Worm (Caenorhabditis elegans) whole organism, L4/young adult: ENCODE measurements around the gene C09H10.9.

Source experiments
- W03F9.2 ChIP-seq: fragments of 150-350 bp; optimal IDR thresholded peaks from 2 replicates; lab custom pipeline; 2014; ENCODE audit warnings: missing biosample characterization, missing genetic modification characterization
- dao-5 ChIP-seq: sonication (generic microtip); optimal IDR thresholded peaks from 2 replicates; lab custom pipeline; 2016; ENCODE audit warnings: missing genotype, missing genetic modification characterization, moderate library complexity, missing compliant biosample characterization
- him-1 ChIP-seq: sonication (generic microtip); optimal IDR thresholded peaks from 2 replicates; lab custom pipeline; 2016; ENCODE audit warnings: missing genotype, missing genetic modification reagents, missing genetic modification characterization, missing compliant biosample characterization

C09H10.9 gene

DNA sequence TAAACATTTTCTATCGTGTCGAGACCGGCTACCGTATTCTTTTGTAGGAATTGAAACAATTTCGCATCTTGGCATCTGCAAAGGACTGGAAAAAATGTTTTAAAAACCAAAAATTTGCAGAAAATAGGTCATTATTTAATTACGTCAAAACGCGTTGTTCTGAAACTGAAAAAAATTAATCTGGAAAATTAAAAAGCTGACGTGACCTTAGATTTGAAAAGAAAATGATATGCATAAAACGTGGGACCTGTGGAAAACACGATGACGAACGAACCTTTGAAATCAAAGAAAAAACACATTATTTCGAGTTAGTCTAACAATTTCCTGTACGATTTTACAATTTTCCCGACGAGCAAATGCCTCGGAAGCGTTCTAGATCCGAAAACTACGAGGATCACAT lies at the start of gene C09H10.9:
C09H10.9 (plus strand) TSS at position 301 of the 400 bp plus-strand sequence.
- no peak for TF ChIP-seq dao-5 (tag; lab: Kevin White, UChicago)
- no peak for TF ChIP-seq him-1 (tag; lab: Kevin White, UChicago)
- TF ChIP-seq W03F9.2 = no peak

ce11 chrII:11055223-11055622 lies 49.0 kb upstream of the C09H10.9 start, which contains the start of gene F45E10.2:
Gene F45E10.2, minus strand, starts transcription at chrII:11055323.
- no peak for TF ChIP-seq dao-5 (tag; lab: Kevin White, UChicago)
- TF ChIP-seq W03F9.2 = no peak
- no peak for TF ChIP-seq him-1 (tag; lab: Kevin White, UChicago)

DNA sequence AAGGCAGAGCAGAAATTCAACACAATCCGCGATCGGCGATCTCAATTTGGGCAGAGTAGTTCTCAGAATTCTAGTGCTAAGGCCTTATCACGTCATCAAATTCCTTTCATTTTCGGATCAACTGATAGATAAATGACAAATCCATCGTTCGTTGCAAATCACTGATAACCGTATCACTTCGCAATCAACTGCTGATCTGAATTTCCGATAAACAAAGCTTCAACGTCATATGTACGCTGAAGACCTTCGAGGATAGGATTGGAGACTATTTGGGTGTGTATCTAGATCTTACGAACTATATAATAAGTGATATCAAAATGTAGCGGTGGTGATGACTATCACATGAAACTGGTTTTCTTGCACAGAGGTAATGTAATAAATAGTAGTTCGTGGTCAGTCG lies 47.0 kb upstream of the C09H10.9 start:
- TF ChIP-seq him-1 (tag; lab: Kevin White, UChicago) = no peak
- TF ChIP-seq dao-5 (tag; lab: Kevin White, UChicago) = no peak
- TF ChIP-seq W03F9.2 = no peak

DNA sequence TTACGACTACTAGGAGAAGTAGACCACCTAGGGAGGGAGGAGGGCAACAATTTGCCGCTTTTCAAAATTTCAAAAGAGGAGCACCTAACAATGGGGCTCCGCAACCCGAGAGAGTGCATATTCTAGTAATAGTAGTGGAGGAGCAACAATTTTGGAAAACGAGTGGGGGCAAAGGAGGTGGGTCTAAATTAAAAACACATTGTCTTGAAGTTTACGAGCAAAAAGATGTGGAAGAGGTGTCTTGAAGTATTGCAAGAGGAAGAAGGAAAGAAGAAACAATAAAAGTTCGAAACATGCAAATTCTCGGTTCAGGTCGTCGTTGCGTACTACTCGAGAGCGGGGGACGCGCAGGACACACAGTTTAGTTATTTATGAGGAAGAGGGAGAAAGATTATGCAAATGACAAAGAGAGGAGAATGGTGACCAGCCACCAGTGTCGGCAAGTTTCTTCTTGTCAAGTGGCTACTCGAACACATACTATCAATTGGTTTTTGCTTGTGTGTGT lies 40.0 kb upstream of the C09H10.9 start:
- TF ChIP-seq dao-5 (tag; lab: Kevin White, UChicago) (no peak), W03F9.2 (no peak), him-1 (tag; lab: Kevin White, UChicago) (no peak)

DNA sequence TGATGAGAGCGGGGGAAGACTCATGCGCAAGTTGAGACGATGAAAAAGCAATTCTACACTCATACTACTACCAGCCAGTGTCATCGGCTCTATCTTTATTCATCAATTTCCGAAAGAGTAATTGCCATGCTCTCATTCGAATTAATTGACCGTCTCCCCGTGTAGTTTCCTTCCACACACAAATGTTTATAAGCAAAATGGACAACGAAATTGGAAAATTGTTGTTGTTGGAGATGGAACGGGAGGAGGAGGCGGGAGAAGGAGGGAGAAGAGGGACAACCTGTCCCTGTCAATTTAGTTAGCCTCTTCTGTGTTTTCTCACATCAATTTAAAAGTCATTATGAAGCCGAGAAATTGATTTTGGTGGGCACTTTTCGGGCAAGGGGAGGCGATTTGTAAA lies 31.7 kb upstream of the C09H10.9 start:
- TF ChIP-seq W03F9.2 (no peak), him-1 (tag; lab: Kevin White, UChicago) (no peak), dao-5 (tag; lab: Kevin White, UChicago) (no peak)

DNA sequence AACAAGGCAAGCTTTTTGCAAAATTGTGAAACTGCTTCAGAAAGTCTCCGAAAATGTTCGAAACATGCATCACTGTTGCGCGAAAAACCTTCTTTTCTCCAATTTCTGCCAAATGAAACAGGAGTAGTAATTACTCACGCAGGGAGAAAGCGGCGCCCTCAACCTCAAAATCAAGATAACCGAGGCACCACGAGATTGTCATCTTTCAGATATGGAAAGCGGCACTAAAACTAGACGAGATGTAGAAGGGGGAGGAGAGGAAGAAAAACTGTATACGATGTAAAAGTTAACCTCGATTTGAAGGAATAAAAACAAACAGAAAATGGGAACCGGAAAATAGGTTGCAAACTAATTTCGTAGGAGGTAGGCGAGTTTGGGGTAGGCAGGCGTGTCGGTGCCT lies 27.7 kb upstream of the C09H10.9 start:
- TF ChIP-seq W03F9.2 (no peak), him-1 (tag; lab: Kevin White, UChicago) (no peak), dao-5 (tag; lab: Kevin White, UChicago) (no peak)

- TF ChIP-seq him-1 (tag; lab: Kevin White, UChicago) = no peak
- no peak for TF ChIP-seq W03F9.2
- no peak for TF ChIP-seq dao-5 (tag; lab: Kevin White, UChicago)
These were observed 17.5 kb upstream of the C09H10.9 start for ce11 chrII:11086770-11087169.

DNA sequence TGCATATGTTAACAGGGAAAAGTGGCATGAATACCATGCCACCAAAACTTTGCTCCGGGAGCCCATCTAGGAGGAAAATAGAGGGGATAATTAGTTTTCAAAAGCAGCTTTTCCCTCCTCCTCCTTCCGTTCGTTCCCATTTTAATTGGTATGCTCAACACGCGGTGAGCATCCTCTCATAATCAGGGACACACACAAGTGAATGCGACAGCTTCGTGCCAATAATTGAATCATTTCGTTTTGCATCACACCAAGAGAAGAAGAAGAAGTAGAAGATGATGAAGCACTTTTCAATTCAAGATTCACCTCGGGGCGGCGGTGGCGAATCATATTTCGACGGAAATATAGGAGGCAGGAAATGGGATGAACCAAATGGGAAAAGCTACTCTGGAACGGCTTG lies 16.1 kb upstream of the C09H10.9 start:
- no peak for TF ChIP-seq him-1 (tag; lab: Kevin White, UChicago)
- TF ChIP-seq dao-5 (tag; lab: Kevin White, UChicago) = no peak
- no peak for TF ChIP-seq W03F9.2

DNA sequence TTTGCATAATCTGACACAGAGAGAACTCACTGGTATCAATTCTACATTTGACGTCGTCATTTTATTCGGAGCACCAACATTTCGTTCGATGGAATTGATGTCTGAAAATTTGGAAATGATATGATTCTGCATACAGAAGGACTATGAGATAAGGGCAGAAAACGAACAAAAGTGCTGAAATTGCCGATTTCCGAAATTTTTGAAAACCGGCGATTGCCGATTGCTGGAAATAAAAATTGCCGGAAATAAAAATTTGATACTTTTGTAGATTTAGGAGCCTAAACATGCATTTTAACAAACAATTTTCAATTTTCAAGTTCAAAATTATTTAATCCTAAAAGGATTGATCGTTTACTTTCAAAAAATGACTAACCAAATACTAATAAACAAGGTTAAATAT lies 14.9 kb upstream of the C09H10.9 start, which contains the start of gene unc-53:
unc-53 (minus strand) TSS at position 101 of the 400 bp plus-strand sequence.
- TF ChIP-seq W03F9.2 = no peak
- no peak for TF ChIP-seq him-1 (tag; lab: Kevin White, UChicago)
- no peak for TF ChIP-seq dao-5 (tag; lab: Kevin White, UChicago)

DNA sequence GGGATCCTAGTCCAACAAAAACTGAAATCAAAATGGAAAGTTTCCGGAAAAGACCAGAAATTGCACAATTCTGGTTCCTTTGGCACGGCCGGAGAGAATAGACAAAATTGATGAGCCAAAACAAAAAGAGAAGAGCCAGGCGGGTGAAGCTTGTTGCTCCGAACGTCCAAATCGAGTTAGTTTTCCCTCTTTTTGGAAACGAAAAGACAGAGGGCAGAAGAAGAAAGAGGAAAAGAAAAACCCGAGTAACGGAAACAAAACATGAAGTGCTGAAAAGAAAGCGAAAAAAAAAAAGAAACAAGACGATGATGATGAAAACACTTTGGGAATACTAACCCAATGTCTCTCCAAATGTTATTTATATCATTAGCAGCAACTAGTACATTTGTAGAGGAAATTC lies 12.7 kb upstream of the C09H10.9 start:
- TF ChIP-seq him-1 (tag; lab: Kevin White, UChicago) (no peak), dao-5 (tag; lab: Kevin White, UChicago) (no peak), W03F9.2 (no peak)

ce11 chrII:11092413-11092812 lies 11.8 kb upstream of the C09H10.9 start, which contains the start of gene rpl-42:
Gene rpl-42, plus strand, starts transcription at chrII:11092713.
- TF ChIP-seq W03F9.2 (no peak), dao-5 (tag; lab: Kevin White, UChicago) (no peak), him-1 (tag; lab: Kevin White, UChicago) (no peak)

ce11 chrII:11094431-11094830 lies 9.8 kb upstream of the C09H10.9 start:
- no peak for TF ChIP-seq dao-5 (tag; lab: Kevin White, UChicago)
- TF ChIP-seq him-1 (tag; lab: Kevin White, UChicago) = no peak
- no peak for TF ChIP-seq W03F9.2

- no peak for TF ChIP-seq him-1 (tag; lab: Kevin White, UChicago)
- TF ChIP-seq dao-5 (tag; lab: Kevin White, UChicago) = no peak
- no peak for TF ChIP-seq W03F9.2
These were observed 8.0 kb upstream of the C09H10.9 start, which contains the start of gene nbs-1 for ce11 chrII:11096233-11096632. Gene nbs-1, minus strand, starts transcription at chrII:11096478.

DNA sequence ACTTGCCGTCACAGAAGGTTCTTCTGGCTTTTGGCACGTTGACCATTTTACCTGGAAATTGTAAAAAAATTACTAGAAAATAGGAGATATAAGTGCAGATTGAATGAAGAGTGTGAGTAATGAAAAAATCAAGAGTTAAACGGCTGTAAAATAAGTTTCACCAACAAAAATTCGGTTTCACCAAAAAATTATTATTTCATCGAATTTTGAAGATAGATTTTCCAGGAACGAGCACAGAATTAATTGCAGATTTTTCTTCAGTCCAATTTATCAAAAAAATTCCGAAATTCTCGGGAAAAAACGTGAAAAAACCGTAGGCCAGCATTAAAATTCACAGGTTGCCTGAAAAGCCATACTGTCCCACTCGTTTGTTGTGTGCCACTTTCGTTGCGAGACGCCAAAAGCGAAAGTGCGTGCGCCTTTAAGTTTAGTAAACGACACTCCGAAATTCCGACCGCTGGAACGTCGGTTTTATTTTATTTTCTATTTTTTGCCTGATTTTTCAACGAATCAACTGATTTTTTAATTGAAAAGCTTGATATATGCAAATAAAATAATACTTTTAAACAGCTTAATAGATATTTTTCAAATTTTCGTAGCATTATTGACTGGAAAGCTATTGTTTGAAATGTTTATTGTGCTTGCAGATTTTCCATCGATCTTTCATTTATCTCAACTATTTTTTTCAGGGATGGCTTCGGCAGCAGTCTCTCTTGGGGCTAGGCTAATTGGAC lies 6.9 kb upstream of the C09H10.9 start, which contains the start of the genes rpl-36.A and nuo-1:
rpl-36.A (minus strand) TSS at position 51 of the 734 bp plus-strand sequence.
nuo-1 (plus strand) TSS at position 684 of the 734 bp plus-strand sequence.
- peak; percentile 87 for TF ChIP-seq W03F9.2
- no peak for TF ChIP-seq dao-5 (tag; lab: Kevin White, UChicago)
- peak; percentile 28 for TF ChIP-seq him-1 (tag; lab: Kevin White, UChicago)
